Worm (Caenorhabditis elegans): ENCODE data around the gene srt-30.

The srt-30 gene

ce11 chrV:3800378-3800777, at the start of gene srt-30:
srt-30 (minus strand) TSS chrV:3800478.
- TF ChIP-seq dpl-1 (GFP tag; optimal IDR thresholded peaks at IDR 0.05), result no peak
- TF ChIP-seq duxl-1 (tag; optimal IDR thresholded peaks at IDR 0.05; ENCODE audit: poor library complexity), result no peak
- no peak for TF ChIP-seq nhr-10 (tag; optimal IDR thresholded peaks at IDR 0.05)
- no peak for TF ChIP-seq daf-19 (GFP tag; conservative IDR thresholded peaks at IDR 0.05)
- no peak for TF ChIP-seq nhr-48 (tag; optimal IDR thresholded peaks at IDR 0.05)
- no peak for TF ChIP-seq zag-1 (tag; optimal IDR thresholded peaks at IDR 0.05)
- no peak for TF ChIP-seq nhr-25 (tag; optimal IDR thresholded peaks at IDR 0.05; ENCODE audit: borderline replicate concordance, insufficient read depth)
- TF ChIP-seq nhr-76 (tag; optimal IDR thresholded peaks at IDR 0.05), result no peak

- TF ChIP-seq nhr-11 (tag; optimal IDR thresholded peaks at IDR 0.05), result no peak
- no peak for TF ChIP-seq lin-1 (GFP tag; IDR thresholded peaks at IDR 0.05)
- no peak for TF ChIP-seq daf-8 (GFP tag; IDR thresholded peaks at IDR 0.05)
- peak in 1 of 2 experiments; percentile 80 for TF ChIP-seq unc-62 (GFP tag; optimal IDR thresholded peaks at IDR 0.05 in 1 of 2)
- TF ChIP-seq unc-62 (tag; optimal IDR thresholded peaks at IDR 0.05), result no peak
Observed at ce11 chrV:3847268-3847667, 47.0 kb upstream of the srt-30 start, which contains the start of gene nhr-185. nhr-185 (minus strand) TSS chrV:3847368.

ce11 chrV:3843926-3844325, 43.6 kb upstream of the srt-30 start, which contains the start of gene ugt-32:
ugt-32 (minus strand) TSS chrV:3844007.
- peak; percentile 45 for TF ChIP-seq pqm-1 (tag; optimal IDR thresholded peaks at IDR 0.05)
- peak; percentile 78 for TF ChIP-seq nhr-28 (tag; optimal IDR thresholded peaks at IDR 0.05)
- TF ChIP-seq unc-130 (GFP tag; optimal IDR thresholded peaks at IDR 0.05), result no peak
- TF ChIP-seq hif-1 (tag; optimal IDR thresholded peaks at IDR 0.05), result no peak
- no peak for TF ChIP-seq nhr-48 (tag; optimal IDR thresholded peaks at IDR 0.05)
- TF ChIP-seq dmd-8 (GFP tag; IDR thresholded peaks at IDR 0.05), result no peak

ce11 chrV:3841462-3841861, 41.2 kb upstream of the srt-30 start:
- TF ChIP-seq pha-4 (GFP tag; IDR thresholded peaks at IDR 0.05) (no peak), pha-4 (tag; optimal IDR thresholded peaks at IDR 0.05) (no peak), pqm-1 (tag; optimal IDR thresholded peaks at IDR 0.05) (peak; percentile 18), nhr-102 (tag; optimal IDR thresholded peaks at IDR 0.05) (peak; percentile 60), lsy-2 (tag; optimal IDR thresholded peaks at IDR 0.05) (no peak), duxl-1 (tag; optimal IDR thresholded peaks at IDR 0.05; ENCODE audit: poor library complexity) (peak; percentile 70), dpl-1 (GFP tag; optimal IDR thresholded peaks at IDR 0.05) (no peak), ceh-32 (tag; optimal IDR thresholded peaks at IDR 0.05; ENCODE audit: poor library complexity) (no peak), dmd-6 (GFP tag; IDR thresholded peaks at IDR 0.05) (peak; percentile 63)

- TF ChIP-seq zip-2 (tag; optimal IDR thresholded peaks at IDR 0.05), result no peak
- no peak for TF ChIP-seq nhr-111 (GFP tag; optimal IDR thresholded peaks at IDR 0.05)
- no peak for TF ChIP-seq Y105C5A.15 (GFP tag; IDR thresholded peaks at IDR 0.05)
Observed at ce11 chrV:3832661-3833060, 32.4 kb upstream of the srt-30 start.

ce11 chrV:3832103-3832502, 31.8 kb upstream of the srt-30 start:
- peak in 1 of 2 experiments; percentile 95 for TF ChIP-seq unc-62 (GFP tag; optimal IDR thresholded peaks at IDR 0.05 in 1 of 2)
- TF ChIP-seq unc-62 (tag; optimal IDR thresholded peaks at IDR 0.05), result no peak
- TF ChIP-seq ztf-11 (tag; optimal IDR thresholded peaks at IDR 0.05), result no peak

ce11 chrV:3831616-3832015, 31.3 kb upstream of the srt-30 start, which contains the start of gene H10D18.5:
H10D18.5 (minus strand) TSS chrV:3831716.
- no peak for TF ChIP-seq hif-1 (tag; optimal IDR thresholded peaks at IDR 0.05)
- no peak for TF ChIP-seq dpl-1 (GFP tag; optimal IDR thresholded peaks at IDR 0.05)
- no peak for TF ChIP-seq daf-16 (GFP tag; optimal IDR thresholded peaks at IDR 0.05)
- TF ChIP-seq daf-16 (tag; optimal IDR thresholded peaks at IDR 0.05), result no peak
- no peak for TF ChIP-seq ztf-7 (tag; optimal IDR thresholded peaks at IDR 0.05)
